Fruit fly (Drosophila melanogaster) whole organism, pupa: ENCODE results near the gene Adk1.

Source experiments
- CG10348 ChIP-seq: fragments of 200-800 bp; sonication (Bioruptor generic); IDR thresholded peaks from 2 replicates; pipeline ENCODE4 v1.3.6; 2022; ENCODE audit warnings: missing biosample characterization, missing genetic modification characterization
- CG12605 ChIP-seq: fragments of 200-800 bp; sonication (Bioruptor generic); IDR thresholded peaks from 2 replicates; pipeline ENCODE4 v1.3.6; 2022; ENCODE audit warnings: missing biosample characterization, missing genetic modification characterization
- CG13204 ChIP-seq: fragments of 200-800 bp; sonication (Bioruptor generic); optimal IDR thresholded peaks from 2 replicates; lab custom pipeline; 2018; ENCODE audit warnings: missing biosample characterization, mild to moderate bottlenecking, missing genetic modification characterization, moderate library complexity
- CG14655 ChIP-seq: fragments of 200-800 bp; sonication (Bioruptor generic); optimal IDR thresholded peaks from 3 replicates; lab custom pipeline; 2017; ENCODE audit warnings: mild to moderate bottlenecking, missing biosample characterization, missing genetic modification reagents, missing genetic modification characterization
- CG15710 ChIP-seq: fragments of 200-800 bp; sonication (Bioruptor generic); optimal IDR thresholded peaks from 2 replicates; lab custom pipeline; 2018; ENCODE audit warnings: missing biosample characterization, mild to moderate bottlenecking, missing genetic modification characterization, moderate library complexity
- CG17806 ChIP-seq: fragments of 200-800 bp; sonication (Bioruptor generic); optimal IDR thresholded peaks from 2 replicates; lab custom pipeline; 2018; ENCODE audit warnings: missing biosample characterization, mild to moderate bottlenecking, missing genetic modification characterization, moderate library complexity
- CG32121 ChIP-seq: fragments of 200-800 bp; sonication (Bioruptor generic); IDR thresholded peaks from 2 replicates; pipeline ENCODE4 v1.3.6; 2022; ENCODE audit warnings: missing biosample characterization, missing genetic modification characterization
- CG34367 ChIP-seq: fragments of 200-800 bp; sonication (Bioruptor generic); optimal IDR thresholded peaks from 2 replicates; lab custom pipeline; 2018; ENCODE audit warnings: missing biosample characterization, mild to moderate bottlenecking, missing genetic modification characterization
- CG4496 ChIP-seq: fragments of 200-800 bp; sonication (Bioruptor generic); IDR thresholded peaks from 3 replicates; pipeline ENCODE4 v1.3.6; 2022; ENCODE audit warnings: missing biosample characterization, missing genetic modification characterization
- CG8159 ChIP-seq: fragments of 200-800 bp; sonication (Bioruptor generic); optimal IDR thresholded peaks from 3 replicates; lab custom pipeline; 2018; ENCODE audit warnings: missing biosample characterization, mild to moderate bottlenecking, missing genetic modification characterization, moderate library complexity
- CG8301 ChIP-seq: fragments of 200-800 bp; sonication (Bioruptor generic); optimal IDR thresholded peaks from 2 replicates; lab custom pipeline; 2018; ENCODE audit warnings: missing biosample characterization, mild to moderate bottlenecking, missing genetic modification characterization
- CG9948 ChIP-seq: fragments of 200-800 bp; sonication (Bioruptor generic); optimal IDR thresholded peaks from 2 replicates; lab custom pipeline; 2018; ENCODE audit warnings: missing biosample characterization, mild to moderate bottlenecking, missing genetic modification characterization, moderate library complexity
- D1 ChIP-seq: fragments of 200-800 bp; sonication (Bioruptor generic); optimal IDR thresholded peaks from 2 replicates; lab custom pipeline; 2018; ENCODE audit warnings: missing biosample characterization, mild to moderate bottlenecking, missing genetic modification characterization, moderate library complexity
- EcR ChIP-seq: fragments of 200-800 bp; sonication (Bioruptor generic); optimal IDR thresholded peaks from 3 replicates; lab custom pipeline; 2019; ENCODE audit warnings: missing biosample characterization, missing genetic modification characterization, mild to moderate bottlenecking, moderate library complexity, missing genetic modification reagents
- Ets98B ChIP-seq: fragments of 200-800 bp; sonication (Bioruptor generic); IDR thresholded peaks from 2 replicates; pipeline ENCODE4 v1.3.6; 2022; ENCODE audit warnings: missing biosample characterization, missing genetic modification characterization
- Pif1A ChIP-seq: fragments of 200-800 bp; sonication (Bioruptor generic); optimal IDR thresholded peaks from 3 replicates; lab custom pipeline; 2016; ENCODE audit warnings: missing biosample characterization, missing genetic modification characterization
- Pif1B ChIP-seq: fragments of 200-800 bp; sonication (Bioruptor generic); optimal IDR thresholded peaks from 3 replicates; lab custom pipeline; 2016; ENCODE audit warnings: missing biosample characterization, missing genetic modification characterization
- Snoo ChIP-seq: fragments of 200-800 bp; sonication (Bioruptor generic); optimal IDR thresholded peaks from 3 replicates; lab custom pipeline; 2017; ENCODE audit warnings: missing biosample characterization, mild to moderate bottlenecking, missing genetic modification characterization, inconsistent platforms
- fd96Ca ChIP-seq: fragments of 200-800 bp; sonication (Bioruptor generic); IDR thresholded peaks from 3 replicates; pipeline ENCODE4 v1.3.6; 2022; ENCODE audit warnings: missing biosample characterization, missing genetic modification characterization
- gl ChIP-seq: fragments of 200-800 bp; sonication (Bioruptor generic); optimal IDR thresholded peaks from 2 replicates; lab custom pipeline; 2018; ENCODE audit warnings: missing biosample characterization, mild to moderate bottlenecking, missing genetic modification characterization
- rn ChIP-seq: fragments of 200-800 bp; sonication (Bioruptor generic); IDR thresholded peaks from 2 replicates; pipeline ENCODE4 v1.3.6; 2022; ENCODE audit warnings: missing biosample characterization, missing genetic modification characterization

The Adk1 gene

dm6 chr3R:12197641-12198040 is at the start of gene Adk1:
Gene Adk1 (plus strand): TSS chr3R:12197941.
- TF ChIP-seq CG17806 (tag; lab: Kevin White, UChicago) (no peak), Pif1B (GFP tag; lab: Kevin White, UChicago) (no peak), CG13204 (no peak), CG34367 (tag; lab: Kevin White, UChicago) (no peak), Snoo (tag; lab: Kevin White, UChicago) (no peak), D1 (tag; lab: Kevin White, UChicago) (no peak), gl (tag; lab: Kevin White, UChicago) (no peak), CG32121 (GFP tag; lab: Robert Waterston, UW) (no peak), fd96Ca (GFP tag; lab: Robert Waterston, UW) (no peak), CG10348 (no peak), CG15710 (tag; lab: Kevin White, UChicago) (no peak), Ets98B (GFP tag; lab: Robert Waterston, UW) (no peak), CG8159 (no peak)

DNA sequence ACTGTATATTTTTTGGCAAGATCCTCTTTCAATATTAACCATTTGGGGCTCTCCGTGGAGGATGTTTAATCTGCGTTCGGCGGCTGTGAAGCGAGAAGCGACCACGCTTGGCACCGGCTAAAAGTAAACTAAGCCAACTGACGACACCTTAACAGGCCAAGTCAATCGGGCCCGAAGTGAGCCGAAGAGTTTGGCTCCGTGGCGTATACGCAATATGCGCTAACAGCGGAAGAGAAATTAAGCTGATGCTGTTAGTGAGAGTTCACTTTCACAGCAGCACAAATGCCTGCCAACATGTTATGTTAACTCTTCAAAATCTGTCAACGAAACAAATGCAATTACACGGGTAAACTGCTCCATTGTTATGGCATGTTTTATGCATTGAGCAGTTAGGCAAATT is 39.2 kb upstream of the Adk1 start, which contains the start of gene dpr15:
TSS of gene dpr15 (minus strand) at position 101 of the 400 bp plus-strand sequence.
- TF ChIP-seq CG34367 (tag; lab: Kevin White, UChicago) (no peak), CG8159 (no peak), CG12605 (GFP tag; lab: Robert Waterston, UW) (no peak), Pif1A (GFP tag; lab: Kevin White, UChicago) (no peak), Pif1B (GFP tag; lab: Kevin White, UChicago) (no peak), CG4496 (GFP tag; lab: Robert Waterston, UW) (no peak), CG14655 (no peak)

dm6 chr3R:12166086-12166485 is 31.7 kb upstream of the Adk1 start, which contains the start of gene Cpn:
Gene Cpn (minus strand): TSS chr3R:12166186.
- TF ChIP-seq CG8301 (tag; lab: Kevin White, UChicago) (no peak), CG32121 (GFP tag; lab: Robert Waterston, UW) (no peak), rn (GFP tag; lab: Robert Waterston, UW) (no peak), CG14655 (no peak), Pif1A (GFP tag; lab: Kevin White, UChicago) (no peak), D1 (tag; lab: Kevin White, UChicago) (no peak), Snoo (tag; lab: Kevin White, UChicago) (no peak), CG15710 (tag; lab: Kevin White, UChicago) (no peak)

DNA sequence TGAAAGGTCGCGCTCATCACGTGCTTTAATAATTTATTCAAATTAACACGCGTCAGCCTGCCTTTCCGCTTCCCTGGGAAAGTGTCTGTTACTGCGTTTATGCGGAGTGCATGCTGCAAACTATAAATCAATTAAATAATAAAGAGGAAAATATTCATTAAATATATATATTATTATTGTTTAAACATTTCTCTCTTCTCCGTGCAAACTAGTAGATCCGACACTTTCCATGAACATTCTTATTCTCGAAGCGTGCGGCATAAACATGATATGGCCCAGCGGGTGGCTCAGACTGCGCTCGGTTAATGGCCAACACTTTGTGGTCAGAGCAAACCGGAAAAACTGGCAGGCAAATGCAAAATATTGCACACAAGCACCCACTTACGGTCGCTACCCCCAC is 29.4 kb upstream of the Adk1 start:
- TF ChIP-seq CG9948 (tag; lab: Kevin White, UChicago), result no peak
- peak; percentile 3 for TF ChIP-seq CG8159
- TF ChIP-seq CG4496 (GFP tag; lab: Robert Waterston, UW), result peak; percentile 58; the same call in 2 of the 3 replicates
- no peak for TF ChIP-seq CG8301 (tag; lab: Kevin White, UChicago)
- no peak for TF ChIP-seq CG10348
- TF ChIP-seq CG14655, result peak; percentile 52
- peak; percentile 55; the same call in 2 of the 3 replicates for TF ChIP-seq fd96Ca (GFP tag; lab: Robert Waterston, UW)
- no peak for TF ChIP-seq Pif1A (GFP tag; lab: Kevin White, UChicago)
- TF ChIP-seq CG12605 (GFP tag; lab: Robert Waterston, UW), result peak; percentile 22; the same call in 1 of the 2 replicates
- TF ChIP-seq Ets98B (GFP tag; lab: Robert Waterston, UW), result peak; percentile 18; the same call in 1 of the 2 replicates
- no peak for TF ChIP-seq Snoo (tag; lab: Kevin White, UChicago)

DNA sequence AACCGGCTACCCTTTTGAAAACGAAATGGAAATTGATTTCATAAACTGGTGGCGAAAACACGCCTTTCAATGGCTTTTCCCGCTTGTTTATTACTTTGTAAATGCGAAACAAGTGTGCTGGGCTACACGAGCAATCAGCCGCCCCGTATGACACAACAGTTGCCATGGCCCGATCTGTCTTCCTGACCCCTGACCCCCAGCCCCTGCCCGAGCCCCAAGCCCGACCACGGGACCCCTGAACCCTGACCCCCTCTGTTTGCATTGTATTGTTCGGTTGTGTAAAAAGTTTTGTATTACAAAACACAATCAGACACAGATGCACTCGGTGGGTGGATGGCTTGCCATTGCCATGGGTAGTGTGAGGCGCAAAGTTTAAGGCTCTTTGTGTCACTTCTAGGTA is 12.1 kb upstream of the Adk1 start:
- no peak for TF ChIP-seq EcR (GFP tag; lab: Kevin White, UChicago)
- TF ChIP-seq Snoo (tag; lab: Kevin White, UChicago), result no peak
- TF ChIP-seq CG17806 (tag; lab: Kevin White, UChicago), result no peak
- TF ChIP-seq CG12605 (GFP tag; lab: Robert Waterston, UW), result no peak
- TF ChIP-seq CG15710 (tag; lab: Kevin White, UChicago), result no peak
- no peak for TF ChIP-seq Ets98B (GFP tag; lab: Robert Waterston, UW)
- TF ChIP-seq D1 (tag; lab: Kevin White, UChicago), result no peak
- no peak for TF ChIP-seq CG8301 (tag; lab: Kevin White, UChicago)
- TF ChIP-seq CG14655, result no peak

DNA sequence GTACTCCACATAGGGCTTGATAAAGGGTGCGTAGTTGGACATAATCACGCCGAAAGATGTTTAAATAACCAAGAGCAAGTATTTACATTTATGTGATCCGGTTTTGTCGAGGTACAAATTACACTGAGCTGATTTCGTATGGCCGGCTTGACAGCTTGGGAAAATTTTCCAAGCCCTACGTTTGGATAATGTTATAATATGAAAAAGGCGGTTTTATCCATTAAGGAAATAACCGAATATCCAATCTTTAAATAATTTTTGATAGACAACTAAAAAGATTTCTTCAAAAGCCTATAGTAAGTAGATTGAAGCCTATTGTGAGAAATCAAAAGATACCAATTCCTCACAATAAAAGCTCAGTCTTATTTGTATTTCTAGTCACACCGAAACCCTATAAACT is 2.8 kb upstream of the Adk1 start, which contains the start of the genes eIF3d2 and CG43450:
TSS of gene eIF3d2 (minus strand) at position 101 of the 400 bp plus-strand sequence.
TSS of gene CG43450 (plus strand) at position 384 of the 400 bp plus-strand sequence.
- TF ChIP-seq CG15710 (tag; lab: Kevin White, UChicago) (no peak), Ets98B (GFP tag; lab: Robert Waterston, UW) (no peak), CG14655 (no peak), CG8301 (tag; lab: Kevin White, UChicago) (no peak), Pif1B (GFP tag; lab: Kevin White, UChicago) (no peak), Snoo (tag; lab: Kevin White, UChicago) (no peak), CG13204 (no peak), CG10348 (no peak), CG34367 (tag; lab: Kevin White, UChicago) (no peak)
- TF ChIP-seq, all 21 proteins: peak for 0

DNA sequence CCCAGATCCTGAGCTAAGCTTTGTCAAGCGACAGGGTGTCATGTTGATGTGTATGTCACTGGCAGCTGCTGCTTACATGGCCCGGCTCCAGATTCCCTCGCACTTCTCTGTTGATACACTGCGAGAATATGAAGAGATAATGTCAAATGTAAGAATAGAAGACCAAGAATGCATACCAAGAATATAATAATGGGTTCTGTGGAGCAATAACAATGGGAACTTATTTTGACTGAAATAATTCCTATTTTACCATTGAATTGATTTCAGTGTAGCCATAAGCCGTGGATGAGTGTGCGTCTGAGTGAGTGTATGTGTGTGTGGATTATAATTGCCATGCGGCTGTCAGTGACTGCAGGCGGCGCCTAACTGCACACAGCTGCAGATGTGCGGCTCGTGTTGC is 1.6 kb upstream of the Adk1 start:
- TF ChIP-seq CG8159 (peak; percentile 53), gl (tag; lab: Kevin White, UChicago) (no peak), CG4496 (GFP tag; lab: Robert Waterston, UW) (0 out of 3 replicates have a peak, but pooled peaks have one; percentile 31), fd96Ca (GFP tag; lab: Robert Waterston, UW) (no peak), CG17806 (tag; lab: Kevin White, UChicago) (no peak), D1 (tag; lab: Kevin White, UChicago) (no peak), CG32121 (GFP tag; lab: Robert Waterston, UW) (no peak), CG8301 (tag; lab: Kevin White, UChicago) (no peak), CG15710 (tag; lab: Kevin White, UChicago) (peak; percentile 55), CG14655 (peak; percentile 37), CG9948 (tag; lab: Kevin White, UChicago) (no peak), rn (GFP tag; lab: Robert Waterston, UW) (no peak), Snoo (tag; lab: Kevin White, UChicago) (no peak), CG13204 (no peak), CG10348 (no peak), EcR (GFP tag; lab: Kevin White, UChicago) (no peak), CG12605 (GFP tag; lab: Robert Waterston, UW) (no peak), Pif1A (GFP tag; lab: Kevin White, UChicago) (peak; percentile 8), Pif1B (GFP tag; lab: Kevin White, UChicago) (no peak)
